Worm (Caenorhabditis elegans): ENCODE data around the gene pid-5.

pid-5 gene

ce11 chrV:4168045-4168444, 7.6 kb upstream of the pid-5 start:
- no peak for TF ChIP-seq dao-5 (tag; optimal IDR thresholded peaks at IDR 0.05)
- no peak for TF ChIP-seq him-1 (tag; optimal IDR thresholded peaks at IDR 0.05)
- no peak for TF ChIP-seq W03F9.2 (tag; optimal IDR thresholded peaks at IDR 0.05)

DNA sequence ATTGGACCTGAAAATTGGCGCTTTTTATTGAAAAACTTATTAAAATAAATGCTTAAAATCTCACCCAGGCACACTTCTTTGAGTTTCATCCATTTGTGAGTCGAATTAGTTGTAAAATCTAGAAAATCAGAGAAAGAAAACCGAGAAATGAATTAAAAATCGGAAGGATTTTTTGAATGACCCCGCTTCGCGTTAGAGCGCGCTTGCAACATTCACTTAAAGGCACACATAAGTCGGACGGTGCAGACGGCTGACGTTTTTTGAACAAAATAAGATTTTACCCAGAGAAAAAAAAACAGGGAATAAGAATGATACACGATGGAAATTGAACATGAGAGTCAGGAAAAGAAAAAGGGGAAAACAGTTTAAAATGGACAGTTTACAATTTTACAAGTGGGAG, 6.0 kb upstream of the pid-5 start:
- TF ChIP-seq him-1 (tag; optimal IDR thresholded peaks at IDR 0.05) (no peak), W03F9.2 (tag; optimal IDR thresholded peaks at IDR 0.05) (no peak), dao-5 (tag; optimal IDR thresholded peaks at IDR 0.05) (no peak)

ce11 chrV:4170138-4170537, 5.5 kb upstream of the pid-5 start, which contains the start of gene Y45G5AM.7:
Y45G5AM.7 (minus strand) TSS chrV:4170238.
- TF ChIP-seq dao-5 (tag; optimal IDR thresholded peaks at IDR 0.05), result no peak
- TF ChIP-seq W03F9.2 (tag; optimal IDR thresholded peaks at IDR 0.05), result no peak
- TF ChIP-seq him-1 (tag; optimal IDR thresholded peaks at IDR 0.05), result no peak

ce11 chrV:4181272-4181671, 5.6 kb downstream of the pid-5 start:
- TF ChIP-seq dao-5 (tag; optimal IDR thresholded peaks at IDR 0.05) (no peak), W03F9.2 (tag; optimal IDR thresholded peaks at IDR 0.05) (no peak), him-1 (tag; optimal IDR thresholded peaks at IDR 0.05) (no peak)

ce11 chrV:4181727-4182126, 6.0 kb downstream of the pid-5 start:
- TF ChIP-seq dao-5 (tag; optimal IDR thresholded peaks at IDR 0.05), result no peak
- no peak for TF ChIP-seq him-1 (tag; optimal IDR thresholded peaks at IDR 0.05)
- no peak for TF ChIP-seq W03F9.2 (tag; optimal IDR thresholded peaks at IDR 0.05)

ce11 chrV:4182546-4182945, 6.9 kb downstream of the pid-5 start:
- TF ChIP-seq him-1 (tag; optimal IDR thresholded peaks at IDR 0.05), result no peak
- no peak for TF ChIP-seq dao-5 (tag; optimal IDR thresholded peaks at IDR 0.05)
- TF ChIP-seq W03F9.2 (tag; optimal IDR thresholded peaks at IDR 0.05), result no peak

DNA sequence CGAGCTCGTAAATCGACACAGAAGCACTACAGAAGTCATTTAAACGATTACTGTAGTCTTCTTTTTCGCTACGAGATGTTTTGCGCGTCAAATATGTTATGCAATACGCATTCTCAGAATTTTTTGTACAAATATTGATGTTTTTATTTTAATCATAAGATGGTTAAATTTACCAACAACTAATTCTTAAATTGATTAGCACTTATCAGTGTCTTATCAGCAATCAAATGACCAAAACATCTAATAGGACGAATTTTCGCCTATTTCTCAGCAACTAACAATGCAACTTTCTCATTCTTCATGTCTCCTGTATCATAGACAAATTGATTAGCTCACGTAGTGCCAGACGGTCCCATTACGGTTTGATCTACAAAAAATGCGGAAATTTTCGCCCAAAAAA, 10.2 kb downstream of the pid-5 start:
- no peak for TF ChIP-seq dao-5 (tag; optimal IDR thresholded peaks at IDR 0.05)
- TF ChIP-seq W03F9.2 (tag; optimal IDR thresholded peaks at IDR 0.05), result no peak
- TF ChIP-seq him-1 (tag; optimal IDR thresholded peaks at IDR 0.05), result no peak

DNA sequence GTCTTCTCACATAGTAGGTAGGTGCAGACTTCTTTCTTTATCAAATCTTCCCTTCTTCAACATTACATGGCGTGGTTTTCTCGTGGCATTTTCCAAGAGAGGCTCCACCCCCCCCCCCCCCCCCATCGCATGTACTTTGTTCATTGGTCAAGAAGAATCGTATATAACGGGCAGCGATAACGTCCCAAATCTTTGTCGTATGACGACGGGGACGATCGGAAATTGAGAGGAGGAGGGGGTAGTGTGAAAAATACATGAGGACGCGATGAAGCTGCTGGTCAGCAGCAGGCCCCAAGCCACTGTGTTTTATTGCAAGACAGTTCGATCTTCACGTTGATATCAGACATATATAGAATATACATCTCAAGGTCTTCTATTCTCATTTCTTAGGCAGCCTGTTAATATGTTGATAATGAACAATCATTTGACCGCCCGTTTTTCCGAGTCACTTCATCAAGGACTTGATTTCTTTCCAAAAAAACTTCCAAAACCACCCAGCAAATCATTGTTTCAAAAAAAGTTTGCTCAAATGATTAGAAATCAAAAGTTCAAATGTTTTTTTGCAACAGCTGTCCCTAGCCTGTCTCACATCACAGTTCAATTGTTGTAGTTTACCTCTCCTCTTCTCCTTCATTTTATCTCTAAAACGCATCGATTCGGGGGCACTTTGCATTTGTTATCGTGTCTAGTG, 10.9 kb downstream of the pid-5 start:
- TF ChIP-seq dao-5 (tag; optimal IDR thresholded peaks at IDR 0.05) (no peak), him-1 (tag; optimal IDR thresholded peaks at IDR 0.05) (no peak), W03F9.2 (tag; optimal IDR thresholded peaks at IDR 0.05) (no peak)

DNA sequence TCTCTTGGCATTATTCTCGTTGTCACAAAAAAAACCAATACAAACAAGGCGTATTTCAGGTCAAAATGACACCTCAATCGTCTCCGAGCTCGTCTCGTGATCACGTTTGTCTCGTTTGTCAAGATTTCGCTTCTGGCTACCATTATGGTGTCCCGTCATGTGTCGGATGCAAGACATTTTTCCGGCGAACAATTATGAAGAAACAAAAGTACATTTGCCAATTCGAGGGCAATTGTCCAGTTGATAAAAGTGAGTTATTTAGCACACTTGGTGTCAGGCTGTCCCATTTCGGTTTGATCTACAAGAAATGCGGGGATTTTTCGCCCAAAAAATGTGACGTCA, 11.4 kb downstream of the pid-5 start, which contains the start of gene nhr-114:
Gene nhr-114 (plus strand): TSS at position 59 of the 342 bp plus-strand sequence.
- TF ChIP-seq dao-5 (tag; optimal IDR thresholded peaks at IDR 0.05), result no peak
- no peak for TF ChIP-seq W03F9.2 (tag; optimal IDR thresholded peaks at IDR 0.05)
- no peak for TF ChIP-seq him-1 (tag; optimal IDR thresholded peaks at IDR 0.05)

DNA sequence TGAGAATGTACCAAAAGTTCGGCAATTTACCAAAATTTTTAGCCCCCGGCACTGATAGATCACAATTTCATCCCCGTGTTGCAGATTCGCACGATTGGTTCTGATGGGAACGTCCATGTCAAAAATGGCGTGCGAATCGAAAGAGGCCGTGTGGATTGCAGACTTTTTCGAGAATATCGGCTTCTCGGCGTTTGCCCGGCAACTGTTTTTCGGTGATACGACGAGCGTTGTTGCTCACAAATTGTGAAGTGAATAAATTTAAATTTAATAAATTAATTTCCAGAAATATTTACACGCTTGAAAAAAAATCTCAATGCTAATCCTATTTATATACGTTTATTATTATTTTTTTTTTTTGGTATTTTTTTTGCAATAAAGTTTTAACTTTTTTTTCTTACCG, 13.9 kb downstream of the pid-5 start:
- no peak for TF ChIP-seq him-1 (tag; optimal IDR thresholded peaks at IDR 0.05)
- no peak for TF ChIP-seq dao-5 (tag; optimal IDR thresholded peaks at IDR 0.05)
- TF ChIP-seq W03F9.2 (tag; optimal IDR thresholded peaks at IDR 0.05), result no peak

ce11 chrV:4190232-4190631, 14.6 kb downstream of the pid-5 start:
- TF ChIP-seq dao-5 (tag; optimal IDR thresholded peaks at IDR 0.05) (no peak), W03F9.2 (tag; optimal IDR thresholded peaks at IDR 0.05) (no peak), him-1 (tag; optimal IDR thresholded peaks at IDR 0.05) (no peak)

ce11 chrV:4192688-4193471, 17.2 kb downstream of the pid-5 start:
- no peak for TF ChIP-seq dao-5 (tag; optimal IDR thresholded peaks at IDR 0.05)
- TF ChIP-seq W03F9.2 (tag; optimal IDR thresholded peaks at IDR 0.05), result no peak
- no peak for TF ChIP-seq him-1 (tag; optimal IDR thresholded peaks at IDR 0.05)

ce11 chrV:4194587-4195211, 19.0 kb downstream of the pid-5 start, which contains the start of gene Y45G5AM.9:
Y45G5AM.9 (minus strand) TSS chrV:4194637.
- TF ChIP-seq W03F9.2 (tag; optimal IDR thresholded peaks at IDR 0.05) (no peak), dao-5 (tag; optimal IDR thresholded peaks at IDR 0.05) (no peak), him-1 (tag; optimal IDR thresholded peaks at IDR 0.05) (peak; percentile 43)

DNA sequence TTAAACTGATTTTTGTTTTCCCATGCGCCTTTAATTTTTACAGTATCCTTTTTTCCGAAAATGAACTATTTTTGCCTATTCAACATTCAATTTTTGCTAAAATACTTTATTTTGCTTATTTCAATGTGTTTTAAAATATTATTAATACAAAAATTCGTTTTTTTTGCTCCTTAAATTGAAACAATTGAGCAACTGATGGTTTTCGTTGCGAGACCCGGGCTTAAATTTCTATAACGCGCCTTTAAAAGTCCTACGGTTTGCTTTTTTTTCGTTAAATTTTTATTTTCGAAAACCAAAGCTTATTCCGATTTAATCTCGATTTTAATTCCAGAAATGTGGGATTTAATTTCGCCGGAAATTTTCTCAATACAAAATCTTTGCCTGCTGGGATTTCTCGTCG, 19.6 kb downstream of the pid-5 start, which contains the start of gene algn-5:
Gene algn-5 (plus strand): TSS at position 295 of the 400 bp plus-strand sequence.
- TF ChIP-seq him-1 (tag; optimal IDR thresholded peaks at IDR 0.05), result no peak
- no peak for TF ChIP-seq W03F9.2 (tag; optimal IDR thresholded peaks at IDR 0.05)
- no peak for TF ChIP-seq dao-5 (tag; optimal IDR thresholded peaks at IDR 0.05)

Data from whole organism, L4/young adult.